Worm (Caenorhabditis elegans): ENCODE results near the gene dsh-2.

Gene dsh-2

ce11 chrII:5061794-5062368 lies 19.1 kb downstream of the dsh-2 start, which contains the start of gene smc-5 (continued):
- TF ChIP-seq sea-2 (GFP tag; IDR thresholded peaks at IDR 0.05) (no peak), D2030.7 (GFP tag; IDR thresholded peaks at IDR 0.05) (peak; percentile 80; the same call in 1 of the 2 replicates), ztf-22 (GFP tag; optimal IDR thresholded peaks at IDR 0.05) (no peak), zim-3 (tag; optimal IDR thresholded peaks at IDR 0.05) (no peak), snpc-1.1 (tag; optimal IDR thresholded peaks at IDR 0.05; ENCODE audit: insufficient read depth) (peak; percentile 24), Y67H2A.10 (GFP tag; conservative IDR thresholded peaks at IDR 0.05) (no peak), dpff-1 (tag; optimal IDR thresholded peaks at IDR 0.05) (no peak), bed-1 (GFP tag; IDR thresholded peaks at IDR 0.05) (no peak), nhr-90 (tag; optimal IDR thresholded peaks at IDR 0.05) (no peak), ZK185.1 (tag; optimal IDR thresholded peaks at IDR 0.05; ENCODE audit: poor library complexity, severe bottlenecking) (peak; percentile 20), F37B4.10 (GFP tag; IDR thresholded peaks at IDR 0.05) (no peak), B0035.1 (tag; optimal IDR thresholded peaks at IDR 0.05) (no peak), F33H1.4 (GFP tag; IDR thresholded peaks at IDR 0.05) (peak; percentile 68), mes-4 (tag; optimal IDR thresholded peaks at IDR 0.05) (no peak), tbx-9 (tag; optimal IDR thresholded peaks at IDR 0.05; ENCODE audit: borderline replicate concordance) (no peak), egrh-3 (GFP tag; IDR thresholded peaks at IDR 0.05) (no peak; the same call in 1 of the 2 replicates), attf-5 (GFP tag; optimal IDR thresholded peaks at IDR 0.05) (peak; percentile 79), sptf-2 (GFP tag; optimal IDR thresholded peaks at IDR 0.05) (no peak), cebp-1 (GFP tag; IDR thresholded peaks at IDR 0.05) (peak; percentile 63; the same call in 1 of the 2 replicates), cebp-1 (tag; optimal IDR thresholded peaks at IDR 0.05) (no peak), xnd-1 (tag; optimal IDR thresholded peaks at IDR 0.05) (peak; percentile 32), repo-1 (tag; optimal IDR thresholded peaks at IDR 0.05) (no peak), B0019.2 (GFP tag; conservative IDR thresholded peaks at IDR 0.05) (no peak), cebp-2 (GFP tag; IDR thresholded peaks at IDR 0.05) (no peak), F57C9.4 (tag; optimal IDR thresholded peaks at IDR 0.05) (no peak), fkh-3 (tag; optimal IDR thresholded peaks at IDR 0.05) (no peak), F55B11.4 (tag; optimal IDR thresholded peaks at IDR 0.05; ENCODE audit: borderline replicate concordance, insufficient read depth) (no peak), C17E4.6 (GFP tag; IDR thresholded peaks at IDR 0.05) (no peak), ama-1 (optimal IDR thresholded peaks at IDR 0.05) (no peak), ama-1 (GFP tag; optimal IDR thresholded peaks at IDR 0.05) (no peak), ztf-25 (GFP tag; IDR thresholded peaks at IDR 0.05) (no peak), ceh-27 (GFP tag; optimal IDR thresholded peaks at IDR 0.05) (peak; percentile 54), B0261.1 (tag; optimal IDR thresholded peaks at IDR 0.05) (peak; percentile 15), F23B12.7 (tag; optimal IDR thresholded peaks at IDR 0.05; ENCODE audit: insufficient read depth) (peak; percentile 88), athp-1 (tag; optimal IDR thresholded peaks at IDR 0.05) (no peak), sdz-38 (tag; optimal IDR thresholded peaks at IDR 0.05) (no peak), Y53F4B.3 (GFP tag; IDR thresholded peaks at IDR 0.05) (no peak), ztf-3 (GFP tag; optimal IDR thresholded peaks at IDR 0.05) (no peak), pbrm-1 (GFP tag; IDR thresholded peaks at IDR 0.05) (no peak), ztf-26 (tag; optimal IDR thresholded peaks at IDR 0.05) (no peak), ztf-18 (tag; optimal IDR thresholded peaks at IDR 0.05) (peak; percentile 16), lsy-27 (tag; optimal IDR thresholded peaks at IDR 0.05; ENCODE audit: borderline replicate concordance, insufficient read depth) (no peak), bed-2 (GFP tag; IDR thresholded peaks at IDR 0.05) (no peak), rec-8 (tag; optimal IDR thresholded peaks at IDR 0.05) (no peak), lsl-1 (GFP tag; optimal IDR thresholded peaks at IDR 0.05) (peak; percentile 70), rpc-1 (optimal IDR thresholded peaks at IDR 0.05) (no peak), rpc-1 (tag; optimal IDR thresholded peaks at IDR 0.05) (no peak), hmg-1.2 (GFP tag; IDR thresholded peaks at IDR 0.05) (peak; percentile 42; the same call in 1 of the 2 replicates), F52B5.7 (tag; optimal IDR thresholded peaks at IDR 0.05) (no peak)
